Worm (Caenorhabditis elegans) whole organism, young adult: ENCODE results near the gene slr-2.
"Not testable (repeated sequence)": the region's sequence is repeated elsewhere in the genome, so short reads cannot be mapped to it uniquely, and the experiment has no call there.

Experiments used
- B0261.1 ChIP-seq: sonication (generic microtip); optimal IDR thresholded peaks from 2 replicates; lab custom pipeline; 2016; ENCODE audit warnings: mild to moderate bottlenecking, missing genetic modification characterization, moderate library complexity, missing compliant biosample characterization
- B0336.3 ChIP-seq: fragments of 200-800 bp; sonication (Bioruptor generic); IDR thresholded peaks from 2 replicates; pipeline ENCODE4 v1.3.6; 2022; ENCODE audit warnings: missing genetic modification characterization, missing compliant biosample characterization
- C17E4.6 ChIP-seq: fragments of 200-800 bp; sonication (Bioruptor generic); IDR thresholded peaks from 2 replicates; pipeline ENCODE4 v1.3.6; 2022; ENCODE audit warnings: missing genetic modification reagents, missing genetic modification characterization, missing compliant biosample characterization
- F33H1.4 ChIP-seq: fragments of 200-800 bp; sonication (Bioruptor generic); IDR thresholded peaks from 2 replicates; pipeline ENCODE4 v1.3.6; 2022; ENCODE audit warnings: missing genetic modification reagents, missing genetic modification characterization, missing compliant biosample characterization
- F52B5.7 ChIP-seq: sonication (generic microtip); optimal IDR thresholded peaks from 2 replicates; lab custom pipeline; 2016; ENCODE audit warnings: mild to moderate bottlenecking, missing genetic modification characterization, missing compliant biosample characterization
- T07F8.4 ChIP-seq: sonication (generic microtip); optimal IDR thresholded peaks from 2 replicates; lab custom pipeline; 2016; ENCODE audit warnings: mild to moderate bottlenecking, missing genetic modification characterization, moderate library complexity, missing compliant biosample characterization
- Y95B8A.8 ChIP-seq: fragments of 200-800 bp; sonication (Bioruptor generic); IDR thresholded peaks from 2 replicates; pipeline ENCODE4 v1.3.6; 2022; ENCODE audit warnings: missing genetic modification reagents, missing genetic modification characterization, missing compliant biosample characterization
- ama-1 ChIP-seq, 3 experiments: fragments of 150-350 bp in 1 of 3; sonication (generic microtip) in 2 of 3; optimal IDR thresholded peaks; 2 replicates each; lab custom pipeline; 2014 to 2018; ENCODE audit warnings: missing biosample characterization in 2 of 3, missing genetic modification characterization in 2 of 3, missing genetic modification reagents in 2 of 3
- athp-1 ChIP-seq: sonication (generic microtip); optimal IDR thresholded peaks from 2 replicates; lab custom pipeline; 2017; ENCODE audit warnings: mild to moderate bottlenecking, missing genetic modification characterization, missing compliant biosample characterization
- bed-1 ChIP-seq: fragments of 200-800 bp; sonication (Bioruptor generic); IDR thresholded peaks from 2 replicates; pipeline ENCODE4 v1.3.6; 2022; ENCODE audit warnings: missing genetic modification reagents, missing genetic modification characterization, missing compliant biosample characterization
- ccch-3 ChIP-seq: fragments of 200-800 bp; sonication (Bioruptor generic); optimal IDR thresholded peaks from 2 replicates; lab custom pipeline; 2018; ENCODE audit warnings: mild to moderate bottlenecking, missing genetic modification characterization, missing compliant biosample characterization
- ceh-100 ChIP-seq: fragments of 200-800 bp; sonication (Bioruptor generic); IDR thresholded peaks from 2 replicates; pipeline ENCODE4 v1.3.6; 2022; ENCODE audit warnings: missing genetic modification reagents, missing genetic modification characterization, missing compliant biosample characterization
- ceh-58 ChIP-seq: fragments of 200-800 bp; sonication (Bioruptor generic); IDR thresholded peaks from 2 replicates; pipeline ENCODE4 v1.3.6; 2022; ENCODE audit warnings: missing genetic modification characterization, missing compliant biosample characterization
- ceh-79 ChIP-seq: sonication (generic microtip); optimal IDR thresholded peaks from 2 replicates; lab custom pipeline; 2017; ENCODE audit warnings: mild to moderate bottlenecking, missing genetic modification characterization, missing compliant biosample characterization
- dox-1 ChIP-seq: fragments of 200-800 bp; sonication (Bioruptor generic); IDR thresholded peaks from 2 replicates; pipeline ENCODE4 v1.3.6; 2022; ENCODE audit warnings: missing genetic modification reagents, missing genetic modification characterization, missing compliant biosample characterization
- dpff-1 ChIP-seq: sonication (generic microtip); optimal IDR thresholded peaks from 2 replicates; lab custom pipeline; 2017; ENCODE audit warnings: mild to moderate bottlenecking, missing genetic modification characterization, missing compliant biosample characterization
- dpl-1 ChIP-seq: fragments of 150-350 bp; optimal IDR thresholded peaks from 2 replicates; lab custom pipeline; 2014; ENCODE audit warnings: missing biosample characterization, missing genetic modification reagents, missing genetic modification characterization
- efl-1 ChIP-seq: fragments of 150-350 bp; optimal IDR thresholded peaks from 2 replicates; lab custom pipeline; 2014; ENCODE audit warnings: missing biosample characterization, missing genetic modification reagents, missing genetic modification characterization
- fkh-3 ChIP-seq: sonication (generic microtip); optimal IDR thresholded peaks from 2 replicates; lab custom pipeline; 2016; ENCODE audit warnings: mild to moderate bottlenecking, missing genetic modification characterization, missing compliant biosample characterization
- hlh-12 ChIP-seq: sonication (generic microtip); optimal IDR thresholded peaks from 2 replicates; lab custom pipeline; 2016; ENCODE audit warnings: missing genetic modification characterization, missing compliant biosample characterization
- hlh-26 ChIP-seq: fragments of 200-800 bp; sonication (Bioruptor generic); conservative IDR thresholded peaks from 2 replicates; pipeline ENCODE4 v1.3.6; 2022; ENCODE audit warnings: missing genetic modification reagents, missing genetic modification characterization, missing compliant biosample characterization
- let-526 ChIP-seq: fragments of 200-800 bp; sonication (Bioruptor generic); IDR thresholded peaks from 2 replicates; pipeline ENCODE4 v1.3.6; 2022; ENCODE audit warnings: missing genetic modification reagents, missing genetic modification characterization, missing compliant biosample characterization
- lin-26 ChIP-seq: fragments of 200-800 bp; sonication (Bioruptor generic); IDR thresholded peaks from 2 replicates; pipeline ENCODE4 v1.3.6; 2022; ENCODE audit warnings: missing genetic modification reagents, missing genetic modification characterization, missing compliant biosample characterization
- lin-35 ChIP-seq, 3 experiments: fragments of 150-350 bp in 2 of 3; sonication (generic microtip) in 1 of 3; optimal IDR thresholded peaks; 2 replicates each; lab custom pipeline; 2014 to 2018; ENCODE audit warnings: missing biosample characterization in 3 of 3, missing genetic modification characterization in 3 of 3, missing genetic modification reagents in 3 of 3
- lin-40 ChIP-seq: sonication (generic microtip); optimal IDR thresholded peaks from 2 replicates; lab custom pipeline; 2016; ENCODE audit warnings: missing genetic modification characterization, mild to moderate bottlenecking, missing compliant biosample characterization, missing genotype, missing genetic modification reagents
- lin-54 ChIP-seq: fragments of 200-800 bp; sonication (Bioruptor generic); optimal IDR thresholded peaks from 2 replicates; lab custom pipeline; 2018; ENCODE audit warnings: mild to moderate bottlenecking, missing genetic modification characterization, missing compliant biosample characterization
- mcd-1 ChIP-seq: fragments of 200-800 bp; sonication (Bioruptor generic); IDR thresholded peaks from 2 replicates; pipeline ENCODE4 v1.3.6; 2022; ENCODE audit warnings: missing genetic modification reagents, missing genetic modification characterization, missing compliant biosample characterization
- mxl-1 ChIP-seq: sonication (generic microtip); optimal IDR thresholded peaks from 2 replicates; lab custom pipeline; 2016; ENCODE audit warnings: missing genetic modification characterization, missing compliant biosample characterization
- nhr-120 ChIP-seq: fragments of 200-800 bp; sonication (Bioruptor generic); IDR thresholded peaks from 2 replicates; pipeline ENCODE4 v1.3.6; 2022; ENCODE audit warnings: missing genetic modification characterization, missing compliant biosample characterization
- nhr-90 ChIP-seq: sonication (generic microtip); optimal IDR thresholded peaks from 2 replicates; lab custom pipeline; 2016; ENCODE audit warnings: missing genotype, mild to moderate bottlenecking, missing genetic modification characterization, missing compliant biosample characterization
- repo-1 ChIP-seq: sonication (generic microtip); optimal IDR thresholded peaks from 2 replicates; lab custom pipeline; 2017; ENCODE audit warnings: mild to moderate bottlenecking, missing genetic modification characterization, missing compliant biosample characterization
- rpc-1 ChIP-seq, 2 experiments: fragments of 150-350 bp in 1 of 2; sonication (generic microtip) in 1 of 2; optimal IDR thresholded peaks; 2 replicates each; lab custom pipeline; 2014 to 2018; ENCODE audit warnings: missing biosample characterization in 1 of 2, missing genetic modification characterization in 1 of 2, missing genetic modification reagents in 1 of 2, missing genotype in 1 of 2
- sea-2 ChIP-seq: fragments of 200-800 bp; sonication (Bioruptor generic); IDR thresholded peaks from 2 replicates; pipeline ENCODE4 v1.3.6; 2022; ENCODE audit warnings: missing genetic modification characterization, missing compliant biosample characterization
- snpc-4 ChIP-seq, 5 experiments: fragments of 150-350 bp in 1 of 5; sonication (generic microtip) in 4 of 5; optimal IDR thresholded peaks; 2 replicates each; lab custom pipeline; 2014 to 2018; ENCODE audit warnings: missing genetic modification characterization in 5 of 5, missing biosample characterization in 3 of 5, antibody characterized with exemption in 2 of 5, mild to moderate bottlenecking in 2 of 5, missing compliant biosample characterization in 2 of 5, missing genotype in 2 of 5, moderate library complexity in 2 of 5, missing genetic modification reagents in 1 of 5
- xnd-1 ChIP-seq: sonication (generic microtip); optimal IDR thresholded peaks from 2 replicates; lab custom pipeline; 2016; ENCODE audit warnings: missing genotype, missing genetic modification reagents, missing genetic modification characterization, missing compliant biosample characterization
- zfh-2 ChIP-seq: fragments of 200-800 bp; sonication (Bioruptor generic); conservative IDR thresholded peaks from 2 replicates; pipeline ENCODE4 v1.3.6; 2022; ENCODE audit warnings: missing genetic modification reagents, missing genetic modification characterization, missing compliant biosample characterization
- ztf-18 ChIP-seq: sonication (generic microtip); optimal IDR thresholded peaks from 2 replicates; lab custom pipeline; 2016; ENCODE audit warnings: missing genotype, mild to moderate bottlenecking, missing genetic modification characterization, missing compliant biosample characterization
- ztf-22 ChIP-seq: fragments of 200-800 bp; sonication (Bioruptor generic); optimal IDR thresholded peaks from 2 replicates; lab custom pipeline; 2018; ENCODE audit warnings: mild to moderate bottlenecking, missing genetic modification characterization, moderate library complexity, missing compliant biosample characterization

The slr-2 gene

DNA sequence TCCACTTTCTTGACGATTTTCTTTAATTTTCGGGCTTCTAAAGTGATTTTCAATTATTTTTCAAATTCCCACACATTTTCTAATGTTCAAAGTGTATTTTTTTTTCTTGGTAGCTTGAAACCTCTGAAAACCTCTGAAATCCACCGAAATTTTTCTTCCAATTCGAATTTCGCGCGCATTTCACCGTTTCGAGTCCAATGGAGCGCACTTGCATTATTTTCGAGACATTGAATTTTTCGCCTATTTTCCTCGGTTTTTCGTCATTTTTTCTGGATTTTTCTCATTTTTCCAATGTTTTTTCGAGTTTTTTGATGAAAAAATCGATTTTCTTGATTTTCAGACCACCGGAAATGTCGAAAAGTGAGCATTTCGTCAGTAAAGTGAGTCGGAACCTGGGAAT is at the start of gene slr-2:
Gene slr-2 (plus strand): TSS at position 341 of the 400 bp plus-strand sequence.
- TF ChIP-seq lin-35 (GFP tag; optimal IDR thresholded peaks at IDR 0.05; lab: Kevin White, UChicago) (peak in 2 of 3 experiments; percentile 33 to 88), dpl-1 (peak; percentile 69), lin-40 (tag; lab: Kevin White, UChicago) (peak; percentile 13), snpc-4 (GFP tag; optimal IDR thresholded peaks at IDR 0.05; lab: Kevin White, UChicago) (no peak), snpc-4 (tag; optimal IDR thresholded peaks at IDR 0.05; lab: Kevin White, UChicago) (no peak), bed-1 (GFP tag; lab: Robert Waterston, UW) (no peak), efl-1 (GFP tag; lab: Kevin White, UChicago) (peak; percentile 84), T07F8.4 (no peak), fkh-3 (no peak), lin-54 (peak; percentile 91), mcd-1 (GFP tag; lab: Robert Waterston, UW) (peak; percentile 96), mxl-1 (tag; lab: Kevin White, UChicago) (no peak)
- TF ChIP-seq, all 124 proteins: peak for 6

DNA sequence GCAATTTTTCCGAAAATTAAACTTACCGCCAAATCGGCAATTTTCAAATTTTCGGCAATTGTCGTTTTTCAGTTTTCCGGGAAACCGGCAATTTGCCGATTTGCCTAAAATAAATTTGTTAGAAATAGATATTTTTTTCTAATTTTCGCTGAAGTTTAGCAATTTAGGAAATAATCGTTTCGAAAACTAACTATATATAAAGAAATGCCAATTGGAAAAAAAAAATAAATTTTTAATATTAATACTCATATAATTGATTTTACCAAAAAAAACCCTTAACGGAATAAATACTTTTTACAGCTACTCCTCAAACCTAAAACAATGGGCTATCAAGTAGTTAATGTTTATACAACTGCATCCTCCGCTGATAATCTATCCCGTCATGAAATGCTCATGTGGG is 43.7 kb upstream of the slr-2 start, which contains the start of gene ebp-1:
Gene ebp-1 (plus strand): TSS at position 301 of the 400 bp plus-strand sequence.
- no peak for TF ChIP-seq ceh-100
- no peak for TF ChIP-seq dpff-1 (tag; lab: Kevin White, UChicago)
- no peak for TF ChIP-seq nhr-120
- TF ChIP-seq hlh-26 (GFP tag; lab: Robert Waterston, UW) = no peak
- no peak for TF ChIP-seq lin-26 (GFP tag; lab: Robert Waterston, UW)
- no peak for TF ChIP-seq ztf-18 (tag; lab: Kevin White, UChicago)
- no peak for TF ChIP-seq Y95B8A.8 (GFP tag; lab: Robert Waterston, UW)
- no peak for TF ChIP-seq F33H1.4 (GFP tag; lab: Robert Waterston, UW)
- TF ChIP-seq B0261.1 = no peak
- no peak for TF ChIP-seq ztf-22 (GFP tag; lab: Kevin White, UChicago)
- no peak for TF ChIP-seq ceh-79 (tag; lab: Kevin White, UChicago)

DNA sequence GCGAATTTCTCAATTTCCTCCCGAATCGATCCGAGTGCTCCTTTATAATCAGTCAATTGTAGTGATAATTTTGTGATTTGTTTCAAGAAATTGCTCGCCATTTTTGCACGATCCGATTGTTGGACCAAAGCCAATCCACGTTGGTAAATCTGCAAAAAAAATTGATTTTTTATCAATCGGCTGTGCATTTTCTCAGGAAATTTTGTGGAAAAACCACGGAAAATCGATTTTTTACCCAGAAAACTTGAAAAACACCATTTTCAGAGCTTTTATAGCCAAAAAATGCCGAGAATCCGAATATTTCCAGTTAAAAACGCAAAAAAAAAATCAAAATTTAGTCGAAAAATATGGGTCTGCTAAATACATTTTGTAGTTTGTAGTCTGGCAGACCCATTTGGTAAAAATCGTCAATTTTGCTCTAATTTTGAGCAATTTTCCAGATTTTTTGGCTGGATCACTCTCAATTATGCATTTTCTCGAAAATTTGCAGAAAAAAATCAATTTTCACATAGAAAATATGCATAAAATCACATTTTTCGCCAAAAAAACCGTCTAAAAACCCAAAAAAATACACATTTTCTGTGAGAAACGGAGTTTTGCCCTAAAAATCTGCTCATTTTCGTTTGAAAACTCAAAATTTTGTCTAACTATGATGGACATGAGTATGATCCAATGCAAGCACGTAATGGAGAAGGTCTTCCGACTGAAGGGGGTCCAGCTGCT is 31.5 kb upstream of the slr-2 start, which contains the start of the genes Y59A8B.25 and ebp-3:
Gene Y59A8B.25 (minus strand): TSS at position 101 of the 723 bp plus-strand sequence.
Gene ebp-3 (plus strand): TSS at position 673 of the 723 bp plus-strand sequence.
- TF ChIP-seq repo-1; athp-1 (tag; lab: Kevin White, UChicago); zfh-2: not testable (repeated sequence)

DNA sequence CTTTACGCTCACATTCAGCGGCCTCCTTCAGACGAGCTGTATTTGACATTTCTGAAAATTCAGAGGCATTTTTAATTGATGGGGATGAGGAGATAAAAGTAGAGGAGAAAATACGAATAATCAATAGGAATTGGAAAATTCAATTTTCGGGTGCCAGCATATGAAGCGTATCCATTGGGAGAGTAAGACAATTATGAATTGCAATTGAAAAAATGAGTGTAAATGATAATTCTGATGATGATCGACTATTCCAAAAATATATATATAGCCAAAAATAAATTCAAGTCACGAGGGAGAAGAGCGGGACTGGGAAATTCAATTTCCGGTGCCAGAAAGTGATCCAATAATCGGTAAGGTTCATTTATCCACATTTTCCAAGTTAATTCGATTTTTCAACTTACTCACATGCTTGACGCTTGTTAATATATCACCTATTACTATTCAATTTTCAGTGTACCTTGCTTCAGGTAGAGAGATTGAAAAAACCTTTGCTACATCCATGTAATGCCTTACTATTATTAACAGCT is 20.6 kb upstream of the slr-2 start, which contains the start of gene Y59A8B.8:
Gene Y59A8B.8 (minus strand): TSS at position 51 of the 527 bp plus-strand sequence.
- TF ChIP-seq dox-1 (GFP tag; lab: Robert Waterston, UW) (no peak), C17E4.6 (GFP tag; lab: Robert Waterston, UW) (no peak), nhr-90 (tag; lab: Kevin White, UChicago) (no peak), B0336.3 (GFP tag; lab: Robert Waterston, UW) (no peak), ceh-58 (GFP tag; lab: Robert Waterston, UW) (no peak), ceh-100 (no peak), hlh-12 (tag; lab: Kevin White, UChicago) (no peak), ccch-3 (no peak), xnd-1 (no peak), let-526 (GFP tag; lab: Robert Waterston, UW) (no peak), rpc-1 (optimal IDR thresholded peaks at IDR 0.05; lab: Kevin White, UChicago) (no peak), rpc-1 (tag; optimal IDR thresholded peaks at IDR 0.05; lab: Kevin White, UChicago) (no peak), lin-26 (GFP tag; lab: Robert Waterston, UW) (no peak), zfh-2 (no peak), sea-2 (GFP tag; lab: Robert Waterston, UW) (no peak), F52B5.7 (tag; lab: Kevin White, UChicago) (no peak), ama-1 (optimal IDR thresholded peaks at IDR 0.05; lab: Kevin White, UChicago) (no peak), ama-1 (GFP tag; optimal IDR thresholded peaks at IDR 0.05; lab: Kevin White, UChicago) (no peak)
